Worm (Caenorhabditis elegans): Measurements from ENCODE around the gene kin-16.
"Not testable (repeated sequence)": the region's sequence is repeated elsewhere in the genome, so short reads cannot be mapped to it uniquely, and the experiment has no call there.

kin-16 gene

DNA sequence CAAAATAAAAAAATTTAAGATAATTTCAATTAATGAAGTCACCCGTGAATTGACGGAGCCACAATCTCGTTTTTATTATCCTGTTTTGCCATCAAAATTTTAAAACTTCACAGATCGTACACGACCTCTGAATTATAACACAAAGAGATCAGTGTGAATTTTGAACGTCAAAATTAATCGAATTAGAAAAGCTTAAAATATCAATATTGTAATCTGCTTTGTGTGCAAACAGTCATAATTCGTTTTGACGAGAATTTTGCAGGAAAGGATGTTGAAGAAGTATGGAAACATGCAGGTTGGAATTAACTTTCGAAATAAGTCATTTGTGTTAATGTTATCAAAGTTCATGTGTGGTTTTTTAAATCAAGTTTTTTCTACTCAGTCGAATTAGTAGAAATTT lies 26.0 kb upstream of the kin-16 start, which contains the start of gene chil-21:
Gene chil-21 (minus strand): TSS at position 101 of the 400 bp plus-strand sequence.
- not testable (repeated sequence) for TF ChIP-seq mcd-1 (GFP tag; IDR thresholded peaks at IDR 0.05); ZK185.1 (tag; optimal IDR thresholded peaks at IDR 0.05; ENCODE audit: poor library complexity, severe bottlenecking); snpc-1.1 (tag; optimal IDR thresholded peaks at IDR 0.05; ENCODE audit: insufficient read depth)

- TF ChIP-seq cebp-2 (GFP tag; IDR thresholded peaks at IDR 0.05); pha-4 (tag; optimal IDR thresholded peaks at IDR 0.05); tbp1 (GFP tag; optimal IDR thresholded peaks at IDR 0.05): not testable (repeated sequence)
These were observed 23.6 kb upstream of the kin-16 start, which contains the start of gene R09D1.14 for ce11 chrII:9459462-9459861. TSS of gene R09D1.14 (minus strand) at chrII:9459562.

DNA sequence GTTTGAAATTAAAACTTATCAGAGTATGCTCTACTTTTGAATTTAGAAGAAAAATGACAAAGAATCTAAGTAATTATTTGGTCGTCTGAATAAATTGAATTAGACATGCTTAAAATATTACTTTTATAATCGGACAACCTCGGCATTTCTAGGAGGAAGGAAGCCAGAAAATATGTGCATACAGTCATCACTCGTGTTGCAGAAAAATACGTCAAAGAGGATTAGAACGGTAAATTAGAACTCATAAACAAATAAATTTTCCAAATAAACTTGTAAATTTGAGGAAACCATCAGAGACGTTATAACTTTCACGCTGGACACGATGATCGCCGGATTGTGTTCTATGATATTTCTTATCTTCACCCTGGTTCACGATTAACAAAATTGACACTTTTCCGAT lies 18.4 kb upstream of the kin-16 start, which contains the start of gene chil-19:
Gene chil-19 (minus strand): TSS at position 101 of the 400 bp plus-strand sequence.
- TF ChIP-seq ccch-3 (GFP tag; optimal IDR thresholded peaks at IDR 0.05): no peak
- no peak for TF ChIP-seq mel-28 (tag; optimal IDR thresholded peaks at IDR 0.05; ENCODE audit: borderline replicate concordance)
- no peak for TF ChIP-seq Y53G8AR.9 (GFP tag; conservative IDR thresholded peaks at IDR 0.05)
- no peak for TF ChIP-seq Y95B8A.8 (GFP tag; IDR thresholded peaks at IDR 0.05)
- TF ChIP-seq madf-6 (GFP tag; IDR thresholded peaks at IDR 0.05): no peak
- TF ChIP-seq aptf-2 (GFP tag; conservative IDR thresholded peaks at IDR 0.05): no peak
- no peak for TF ChIP-seq attf-3 (GFP tag; conservative IDR thresholded peaks at IDR 0.05)

DNA sequence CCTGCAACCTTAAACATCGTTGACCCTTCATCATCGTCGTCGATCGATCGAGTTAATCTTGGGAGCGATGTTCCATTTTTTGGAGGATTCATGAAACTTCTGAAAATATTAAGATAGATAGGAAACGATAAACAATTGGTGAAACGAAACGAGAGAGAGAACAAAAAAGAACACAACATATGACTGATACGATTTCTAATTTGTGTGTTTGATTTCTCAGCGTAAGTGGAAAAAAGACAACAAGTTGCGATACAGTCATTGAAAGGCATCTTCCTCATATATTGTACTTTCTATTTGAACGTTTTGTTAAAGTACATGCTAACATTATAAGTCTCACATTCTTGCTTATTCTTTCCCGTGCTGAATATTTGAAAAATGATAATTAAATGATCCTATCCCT lies 16.3 kb upstream of the kin-16 start, which contains the start of gene R09D1.12:
Gene R09D1.12 (minus strand): TSS at position 101 of the 400 bp plus-strand sequence.
- TF ChIP-seq nhr-179 (tag; optimal IDR thresholded peaks at IDR 0.05); nfya-1 (tag; optimal IDR thresholded peaks at IDR 0.05; ENCODE audit: borderline replicate concordance, insufficient read depth); snpc-1.3 (tag; optimal IDR thresholded peaks at IDR 0.05; ENCODE audit: insufficient read depth): not testable (repeated sequence)

DNA sequence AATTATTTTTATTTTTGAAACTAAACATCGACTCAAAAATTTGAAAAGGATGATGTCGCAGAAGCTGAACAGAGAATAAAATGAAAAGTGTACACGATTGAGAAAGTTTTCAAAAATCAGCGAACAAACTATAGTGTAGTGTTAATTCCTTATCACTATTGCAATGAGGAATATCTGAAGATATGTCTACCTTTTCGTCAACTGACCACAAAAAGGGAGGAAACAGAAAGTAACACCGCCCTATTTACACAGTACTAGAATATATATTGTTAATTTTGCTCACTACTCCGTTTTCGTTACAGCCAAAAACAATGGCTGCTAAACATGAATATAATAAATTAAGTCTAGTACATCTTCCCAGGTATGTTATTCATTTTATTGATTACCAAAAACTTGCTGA lies 12.1 kb upstream of the kin-16 start, which contains the start of gene chil-18:
Gene chil-18 (plus strand): TSS at position 301 of the 400 bp plus-strand sequence.
- TF ChIP-seq ceh-100 (GFP tag; IDR thresholded peaks at IDR 0.05): no peak
- no peak for TF ChIP-seq nfyb-1 (GFP tag; IDR thresholded peaks at IDR 0.05)
- no peak for TF ChIP-seq ceh-27 (GFP tag; optimal IDR thresholded peaks at IDR 0.05)
- no peak for TF ChIP-seq attf-3 (GFP tag; conservative IDR thresholded peaks at IDR 0.05)
- TF ChIP-seq bed-1 (GFP tag; IDR thresholded peaks at IDR 0.05): no peak
- no peak for TF ChIP-seq Y95B8A.8 (GFP tag; IDR thresholded peaks at IDR 0.05)
- no peak for TF ChIP-seq ztf-28 (GFP tag; IDR thresholded peaks at IDR 0.05)
- TF ChIP-seq nfya-2 (GFP tag; IDR thresholded peaks at IDR 0.05): no peak
- TF ChIP-seq F49E8.2 (tag; optimal IDR thresholded peaks at IDR 0.05; ENCODE audit: insufficient read depth): no peak
- no peak for TF ChIP-seq akir-1 (GFP tag; optimal IDR thresholded peaks at IDR 0.05)
- no peak for TF ChIP-seq ceh-91 (GFP tag; IDR thresholded peaks at IDR 0.05)
- TF ChIP-seq cebp-2 (GFP tag; IDR thresholded peaks at IDR 0.05): no peak
- no peak for TF ChIP-seq nhr-179 (tag; optimal IDR thresholded peaks at IDR 0.05)
- no peak for TF ChIP-seq lir-1 (GFP tag; conservative IDR thresholded peaks at IDR 0.05)
- no peak for TF ChIP-seq C17E4.6 (GFP tag; IDR thresholded peaks at IDR 0.05)
- TF ChIP-seq athp-1 (tag; optimal IDR thresholded peaks at IDR 0.05): no peak
- no peak for TF ChIP-seq sea-2 (GFP tag; IDR thresholded peaks at IDR 0.05)
- no peak for TF ChIP-seq atf-7 (tag; optimal IDR thresholded peaks at IDR 0.05)
- TF ChIP-seq sdz-38 (tag; optimal IDR thresholded peaks at IDR 0.05): no peak

All from whole organism, young adult.